Fruit fly (Drosophila melanogaster) Kc167 (cell line): ENCODE data around the gene dos.

ENCODE experiments used
- Myc ChIP-seq: fragments of >200 bp; optimal IDR thresholded peaks from 2 replicates; lab custom pipeline; 2017; ENCODE audit warnings: missing external identifiers
- Sin3A ChIP-seq: fragments of >200 bp; optimal IDR thresholded peaks from 2 replicates; lab custom pipeline; 2018; ENCODE audit warnings: missing external identifiers
- h ChIP-seq: fragments of >200 bp; optimal IDR thresholded peaks from 3 replicates; lab custom pipeline; 2018; ENCODE audit warnings: missing external identifiers
- insv ChIP-seq: fragments of >200 bp; optimal IDR thresholded peaks from 3 replicates; lab custom pipeline; 2018; ENCODE audit warnings: missing external identifiers
- psq ChIP-seq: fragments of >200 bp; optimal IDR thresholded peaks from 2 replicates; lab custom pipeline; 2017; ENCODE audit warnings: missing external identifiers
- ttk ChIP-seq: sonication (Bioruptor generic); optimal IDR thresholded peaks from 2 replicates; lab custom pipeline; 2017; ENCODE audit warnings: missing external identifiers

Gene dos

DNA sequence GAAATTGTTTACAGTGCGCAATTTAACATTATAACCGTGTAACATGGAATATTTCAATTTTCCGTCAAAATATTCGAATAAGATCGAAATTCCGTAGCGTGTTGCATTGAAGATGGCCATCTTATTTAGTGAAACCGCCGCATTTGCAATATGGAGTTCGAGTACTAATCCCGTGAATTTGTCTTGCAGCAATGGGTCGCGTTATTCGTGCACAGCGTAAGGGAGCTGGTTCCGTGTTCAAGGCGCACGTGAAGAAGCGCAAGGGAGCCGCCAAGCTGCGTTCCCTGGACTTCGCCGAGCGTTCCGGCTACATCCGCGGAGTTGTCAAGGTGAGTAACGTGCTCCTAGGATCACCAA, 1.7 kb upstream of the dos start:
- no peak for TF ChIP-seq ttk (lab: Kevin White, UChicago)
- TF ChIP-seq psq (lab: Kevin White, UChicago) = no peak
- no peak for TF ChIP-seq Myc
- TF ChIP-seq h (lab: Kevin White, UChicago) = no peak
- no peak for TF ChIP-seq Sin3A (lab: Kevin White, UChicago)
- TF ChIP-seq insv (lab: Kevin White, UChicago) = no peak

DNA sequence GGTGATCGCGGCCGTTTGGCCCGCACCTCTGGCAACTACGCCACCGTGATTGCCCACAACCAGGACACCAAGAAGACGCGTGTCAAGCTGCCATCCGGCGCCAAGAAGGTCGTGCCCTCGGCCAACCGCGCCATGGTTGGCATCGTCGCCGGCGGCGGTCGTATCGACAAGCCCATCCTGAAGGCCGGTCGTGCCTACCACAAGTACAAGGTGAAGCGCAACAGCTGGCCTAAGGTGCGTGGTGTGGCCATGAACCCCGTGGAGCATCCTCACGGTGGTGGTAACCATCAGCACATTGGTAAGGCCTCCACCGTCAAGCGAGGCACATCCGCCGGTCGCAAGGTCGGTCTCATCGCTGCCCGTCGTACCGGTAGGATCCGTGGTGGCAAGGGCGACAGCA, 908 bp upstream of the dos start:
- TF ChIP-seq Sin3A (lab: Kevin White, UChicago) (no peak), ttk (lab: Kevin White, UChicago) (peak; percentile 75)

DNA sequence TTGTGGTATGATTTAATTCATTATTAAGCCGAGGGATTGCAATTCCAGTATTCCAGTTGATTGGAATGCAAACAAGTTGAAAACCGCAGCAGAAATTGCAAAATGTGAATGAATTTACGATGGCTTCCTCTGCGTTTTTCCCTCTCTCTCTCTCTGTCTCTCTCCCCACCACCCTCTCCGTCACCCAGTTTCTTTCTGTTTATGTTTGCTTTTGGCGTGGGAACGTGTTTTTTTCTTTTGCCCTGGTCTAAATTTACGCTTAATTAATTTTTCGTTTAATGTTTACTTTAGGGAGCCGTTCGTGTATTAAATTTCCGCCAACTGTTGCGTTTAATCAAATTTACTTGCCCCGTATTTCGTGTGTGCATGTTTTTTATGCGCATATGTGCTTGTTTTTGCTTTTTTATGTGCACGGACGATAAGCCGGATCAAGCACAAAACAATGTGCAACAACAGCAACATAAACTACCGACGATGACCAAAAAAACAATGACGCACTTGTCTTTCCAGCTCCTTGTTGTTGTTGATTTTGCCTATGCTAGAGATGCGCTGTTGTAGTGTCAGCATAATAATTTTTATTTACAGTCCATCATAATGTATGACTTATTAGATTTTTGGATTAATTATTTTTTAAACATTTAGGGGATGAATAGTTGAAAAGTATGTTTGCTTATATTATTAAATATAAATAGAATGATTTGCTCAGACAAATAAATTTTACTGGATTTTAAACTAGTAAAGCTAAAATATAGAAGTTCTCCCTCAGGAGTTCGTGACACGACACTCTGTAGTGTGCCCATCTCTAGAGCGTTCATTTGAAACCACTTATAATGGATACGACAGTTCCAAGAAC, 923 bp downstream of the dos start:
- no peak for TF ChIP-seq Sin3A (lab: Kevin White, UChicago)
- no peak for TF ChIP-seq h (lab: Kevin White, UChicago)
- no peak for TF ChIP-seq ttk (lab: Kevin White, UChicago)
- no peak for TF ChIP-seq insv (lab: Kevin White, UChicago)
- TF ChIP-seq psq (lab: Kevin White, UChicago) = no peak
- no peak for TF ChIP-seq Myc

DNA sequence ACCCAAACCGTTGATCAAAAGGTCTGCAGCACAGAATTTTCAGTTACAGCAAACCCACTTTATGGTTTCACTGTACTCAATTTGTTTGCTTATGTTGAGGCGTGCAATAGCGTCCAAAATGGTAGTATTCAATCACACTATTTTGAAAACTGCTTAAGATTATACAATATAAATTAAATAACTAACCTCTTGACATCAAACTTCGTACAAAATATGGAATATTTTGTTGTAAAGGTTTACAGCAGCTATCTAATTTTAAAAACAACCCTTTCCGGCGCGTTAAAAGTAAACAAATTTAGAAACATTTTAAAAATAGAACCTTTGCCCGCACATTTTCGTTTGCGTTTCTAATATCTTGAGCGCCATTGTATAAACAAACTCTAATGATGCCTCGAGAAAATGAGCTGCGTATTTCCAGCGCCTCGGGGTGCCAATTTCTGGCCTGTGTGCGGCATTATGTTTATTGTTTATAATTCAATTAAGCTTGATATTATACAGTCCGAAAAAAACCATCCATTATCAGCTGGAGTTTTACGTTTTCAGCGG, 1.6 kb downstream of the dos start:
- TF ChIP-seq insv (lab: Kevin White, UChicago) (no peak), psq (lab: Kevin White, UChicago) (no peak), Sin3A (lab: Kevin White, UChicago) (no peak), Myc (no peak), ttk (lab: Kevin White, UChicago) (no peak), h (lab: Kevin White, UChicago) (no peak)

DNA sequence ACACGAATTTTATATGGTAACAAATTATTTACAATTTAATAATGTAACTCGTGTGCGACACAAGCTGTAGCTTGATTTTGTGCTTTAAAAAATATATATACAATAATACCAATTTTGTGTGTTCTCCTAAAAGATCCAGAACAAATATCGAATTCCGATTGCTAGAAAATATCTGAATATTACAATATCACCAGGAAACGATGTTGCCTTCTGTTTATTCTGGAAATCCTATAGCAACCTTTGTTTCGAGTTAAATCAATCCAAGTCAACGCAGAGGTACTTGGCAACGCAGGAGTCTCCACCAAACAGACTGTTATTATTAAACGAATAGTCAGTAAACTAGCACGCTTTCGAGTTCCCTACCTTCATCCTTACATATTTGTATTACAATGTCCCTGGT, 6.3 kb downstream of the dos start, which contains the start of gene CG16984:
CG16984 (plus strand) TSS at position 301 of the 400 bp plus-strand sequence.
- TF ChIP-seq psq (lab: Kevin White, UChicago) (no peak), Myc (no peak), insv (lab: Kevin White, UChicago) (no peak), h (lab: Kevin White, UChicago) (no peak), Sin3A (lab: Kevin White, UChicago) (no peak), ttk (lab: Kevin White, UChicago) (no peak)

DNA sequence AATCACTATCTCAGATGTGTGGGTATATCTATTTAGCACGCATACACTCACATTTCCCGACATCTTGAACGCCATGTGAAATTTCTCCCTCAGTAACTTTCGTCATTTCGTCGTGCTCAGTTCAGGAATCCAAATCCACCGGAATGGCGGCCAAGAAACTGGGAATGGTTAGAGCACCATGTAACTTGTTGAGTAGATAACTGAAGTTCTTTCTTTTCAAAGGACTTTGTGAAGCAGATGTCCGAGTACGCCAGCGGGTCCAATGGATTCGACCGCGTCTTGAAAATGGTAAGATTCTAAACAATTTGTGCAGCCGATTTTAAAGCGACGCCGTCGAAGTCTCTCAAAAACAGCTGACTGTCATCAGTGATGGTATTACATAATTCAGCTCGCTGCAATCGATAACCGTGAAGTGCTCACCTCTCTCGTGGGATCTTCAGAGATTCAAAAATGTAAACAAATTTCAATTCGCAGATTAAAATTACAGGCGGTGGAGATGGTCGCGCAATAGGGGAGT, 10.1 kb downstream of the dos start, which contains the start of the genes CG16985 and CG12182:
CG16985 (plus strand) TSS at position 84 of the 517 bp plus-strand sequence.
CG12182 (minus strand) TSS at position 366 of the 517 bp plus-strand sequence.
- no peak for TF ChIP-seq Sin3A (lab: Kevin White, UChicago)
- no peak for TF ChIP-seq Myc
- TF ChIP-seq insv (lab: Kevin White, UChicago) = no peak

DNA sequence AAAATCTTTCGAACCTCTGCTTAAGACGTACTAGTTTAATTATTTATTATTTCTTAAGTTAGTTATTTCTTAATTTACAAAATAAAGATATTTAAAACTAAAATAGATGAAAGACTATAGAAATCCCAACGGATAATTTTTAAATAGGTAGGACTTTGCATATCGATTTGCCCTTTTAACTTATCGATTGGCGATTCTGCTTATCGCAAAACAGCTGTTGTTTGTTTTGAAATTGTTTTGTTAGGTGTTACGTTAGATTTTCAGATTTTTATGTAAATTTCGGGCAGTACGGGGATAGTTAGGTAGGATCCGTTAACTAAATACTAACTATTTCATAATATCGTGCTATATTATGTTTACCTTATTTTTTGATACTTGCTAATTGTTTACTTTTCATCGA, 10.9 kb downstream of the dos start, which contains the start of gene CG16986:
CG16986 (plus strand) TSS at position 188 of the 400 bp plus-strand sequence.
- TF ChIP-seq Sin3A (lab: Kevin White, UChicago) (no peak), h (lab: Kevin White, UChicago) (no peak), Myc (no peak), insv (lab: Kevin White, UChicago) (no peak), ttk (lab: Kevin White, UChicago) (no peak), psq (lab: Kevin White, UChicago) (no peak)

DNA sequence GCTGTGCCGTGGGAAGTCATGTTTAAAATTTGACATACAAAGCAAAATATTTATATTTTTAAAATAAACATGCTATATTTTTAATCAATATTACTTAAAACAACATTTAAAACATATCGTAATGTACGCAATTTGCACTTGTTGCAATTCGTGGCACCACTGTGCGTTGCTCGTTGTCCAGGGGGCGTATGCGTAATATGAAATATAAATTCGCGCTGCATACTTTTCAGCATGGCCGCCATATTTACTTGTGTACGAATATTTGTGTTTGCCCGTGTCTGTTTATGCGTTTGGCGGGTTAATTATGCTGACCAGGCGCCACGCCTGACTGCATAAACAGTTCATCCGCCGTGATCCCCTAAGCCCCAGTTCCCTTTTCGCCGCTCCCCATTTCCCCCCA, 19.6 kb downstream of the dos start:
- TF ChIP-seq h (lab: Kevin White, UChicago) = no peak
- no peak for TF ChIP-seq Sin3A (lab: Kevin White, UChicago)
- TF ChIP-seq psq (lab: Kevin White, UChicago) = no peak
- no peak for TF ChIP-seq Myc

DNA sequence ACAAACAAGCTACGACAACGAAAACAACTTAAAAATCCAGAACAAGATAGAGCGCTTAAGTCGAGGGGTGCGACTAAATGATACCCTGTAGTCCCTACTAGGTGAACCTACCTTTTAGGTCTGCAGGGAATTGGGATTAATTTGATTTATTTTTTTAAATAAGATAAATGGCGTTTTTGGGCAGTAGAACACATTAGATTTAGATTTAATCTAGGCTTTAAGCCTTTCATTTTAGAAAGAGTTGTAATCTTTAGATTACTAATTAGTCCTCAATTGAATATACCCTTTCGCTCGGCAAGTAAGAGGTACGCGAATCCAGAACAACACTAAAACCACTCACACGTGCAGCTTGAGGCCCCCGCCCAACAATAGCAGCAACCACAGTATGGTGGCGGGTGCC, 25.0 kb downstream of the dos start:
- no peak for TF ChIP-seq psq (lab: Kevin White, UChicago)
- TF ChIP-seq Sin3A (lab: Kevin White, UChicago) = no peak
- TF ChIP-seq ttk (lab: Kevin White, UChicago) = no peak
- no peak for TF ChIP-seq Myc
- no peak for TF ChIP-seq insv (lab: Kevin White, UChicago)

DNA sequence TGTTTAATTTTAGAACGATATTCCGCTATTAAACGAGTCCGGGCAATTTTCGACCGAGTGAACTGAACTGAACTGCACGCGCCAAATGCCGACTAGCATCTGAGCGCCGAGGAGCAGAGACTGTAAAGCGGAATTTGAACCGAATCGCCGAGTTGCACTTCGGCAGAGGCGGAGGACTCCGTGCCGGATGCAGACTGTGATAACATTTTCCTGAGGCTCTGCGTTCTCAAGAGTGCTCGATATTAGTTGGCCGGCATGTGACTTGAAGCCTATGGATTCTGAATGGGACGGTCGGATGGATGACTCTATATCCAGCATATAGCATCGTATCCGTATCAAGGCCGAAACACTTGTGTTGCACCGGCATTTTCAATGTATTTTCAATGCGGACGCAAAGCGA, 40.8 kb downstream of the dos start, which contains the start of gene Pxn:
Pxn (minus strand) TSS at position 101 of the 400 bp plus-strand sequence.
- TF ChIP-seq Sin3A (lab: Kevin White, UChicago) (no peak), psq (lab: Kevin White, UChicago) (no peak), Myc (no peak), insv (lab: Kevin White, UChicago) (no peak), ttk (lab: Kevin White, UChicago) (no peak)

DNA sequence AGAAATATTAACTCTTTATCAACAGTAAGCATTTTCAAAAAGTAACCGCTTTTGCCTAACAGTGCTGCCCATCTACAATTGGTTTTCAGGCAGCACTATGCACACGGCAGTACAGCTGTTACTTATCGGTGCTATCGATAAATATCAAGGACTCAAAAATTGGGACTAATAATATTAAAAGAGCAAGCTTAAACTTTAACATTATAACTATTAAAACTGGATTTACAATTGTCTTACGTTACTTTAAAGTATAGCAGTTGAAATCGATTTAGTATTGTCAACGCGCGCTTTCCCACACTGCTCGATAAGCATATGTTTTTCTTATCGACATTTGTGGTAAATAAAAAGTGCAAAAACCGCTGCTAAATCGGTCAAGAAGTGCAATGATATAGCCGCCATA, 42.2 kb downstream of the dos start, which contains the start of the genes CG42245 and MEP-1:
CG42245 (plus strand) TSS at position 310 of the 400 bp plus-strand sequence.
MEP-1 (plus strand) TSS at position 310 of the 400 bp plus-strand sequence.
- TF ChIP-seq insv (lab: Kevin White, UChicago) = no peak
- TF ChIP-seq h (lab: Kevin White, UChicago) = no peak
- TF ChIP-seq Myc = no peak
- no peak for TF ChIP-seq ttk (lab: Kevin White, UChicago)
- no peak for TF ChIP-seq Sin3A (lab: Kevin White, UChicago)
- no peak for TF ChIP-seq psq (lab: Kevin White, UChicago)
